Fruit fly (Drosophila melanogaster) whole organism, pupa: Measurements from ENCODE around the gene IscU.

Source experiments
- CG10348 ChIP-seq: fragments of 200-800 bp; sonication (Bioruptor generic); IDR thresholded peaks from 2 replicates; pipeline ENCODE4 v1.3.6; 2022; ENCODE audit warnings: missing biosample characterization, missing genetic modification characterization
- CG12605 ChIP-seq: fragments of 200-800 bp; sonication (Bioruptor generic); IDR thresholded peaks from 2 replicates; pipeline ENCODE4 v1.3.6; 2022; ENCODE audit warnings: missing biosample characterization, missing genetic modification characterization
- CG13204 ChIP-seq: fragments of 200-800 bp; sonication (Bioruptor generic); optimal IDR thresholded peaks from 2 replicates; lab custom pipeline; 2018; ENCODE audit warnings: missing biosample characterization, mild to moderate bottlenecking, missing genetic modification characterization, moderate library complexity
- CG14655 ChIP-seq: fragments of 200-800 bp; sonication (Bioruptor generic); optimal IDR thresholded peaks from 3 replicates; lab custom pipeline; 2017; ENCODE audit warnings: mild to moderate bottlenecking, missing biosample characterization, missing genetic modification reagents, missing genetic modification characterization
- CG15710 ChIP-seq: fragments of 200-800 bp; sonication (Bioruptor generic); optimal IDR thresholded peaks from 2 replicates; lab custom pipeline; 2018; ENCODE audit warnings: missing biosample characterization, mild to moderate bottlenecking, missing genetic modification characterization, moderate library complexity
- CG17806 ChIP-seq: fragments of 200-800 bp; sonication (Bioruptor generic); optimal IDR thresholded peaks from 2 replicates; lab custom pipeline; 2018; ENCODE audit warnings: missing biosample characterization, mild to moderate bottlenecking, missing genetic modification characterization, moderate library complexity
- CG32121 ChIP-seq: fragments of 200-800 bp; sonication (Bioruptor generic); IDR thresholded peaks from 2 replicates; pipeline ENCODE4 v1.3.6; 2022; ENCODE audit warnings: missing biosample characterization, missing genetic modification characterization
- CG34367 ChIP-seq: fragments of 200-800 bp; sonication (Bioruptor generic); optimal IDR thresholded peaks from 2 replicates; lab custom pipeline; 2018; ENCODE audit warnings: missing biosample characterization, mild to moderate bottlenecking, missing genetic modification characterization
- CG4496 ChIP-seq: fragments of 200-800 bp; sonication (Bioruptor generic); IDR thresholded peaks from 3 replicates; pipeline ENCODE4 v1.3.6; 2022; ENCODE audit warnings: missing biosample characterization, missing genetic modification characterization
- CG8159 ChIP-seq: fragments of 200-800 bp; sonication (Bioruptor generic); optimal IDR thresholded peaks from 3 replicates; lab custom pipeline; 2018; ENCODE audit warnings: missing biosample characterization, mild to moderate bottlenecking, missing genetic modification characterization, moderate library complexity
- CG8301 ChIP-seq: fragments of 200-800 bp; sonication (Bioruptor generic); optimal IDR thresholded peaks from 2 replicates; lab custom pipeline; 2018; ENCODE audit warnings: missing biosample characterization, mild to moderate bottlenecking, missing genetic modification characterization
- CG9948 ChIP-seq: fragments of 200-800 bp; sonication (Bioruptor generic); optimal IDR thresholded peaks from 2 replicates; lab custom pipeline; 2018; ENCODE audit warnings: missing biosample characterization, mild to moderate bottlenecking, missing genetic modification characterization, moderate library complexity
- D1 ChIP-seq: fragments of 200-800 bp; sonication (Bioruptor generic); optimal IDR thresholded peaks from 2 replicates; lab custom pipeline; 2018; ENCODE audit warnings: missing biosample characterization, mild to moderate bottlenecking, missing genetic modification characterization, moderate library complexity
- EcR ChIP-seq: fragments of 200-800 bp; sonication (Bioruptor generic); optimal IDR thresholded peaks from 3 replicates; lab custom pipeline; 2019; ENCODE audit warnings: missing biosample characterization, missing genetic modification characterization, mild to moderate bottlenecking, moderate library complexity, missing genetic modification reagents
- Ets98B ChIP-seq: fragments of 200-800 bp; sonication (Bioruptor generic); IDR thresholded peaks from 2 replicates; pipeline ENCODE4 v1.3.6; 2022; ENCODE audit warnings: missing biosample characterization, missing genetic modification characterization
- Pif1A ChIP-seq: fragments of 200-800 bp; sonication (Bioruptor generic); optimal IDR thresholded peaks from 3 replicates; lab custom pipeline; 2016; ENCODE audit warnings: missing biosample characterization, missing genetic modification characterization
- Pif1B ChIP-seq: fragments of 200-800 bp; sonication (Bioruptor generic); optimal IDR thresholded peaks from 3 replicates; lab custom pipeline; 2016; ENCODE audit warnings: missing biosample characterization, missing genetic modification characterization
- Snoo ChIP-seq: fragments of 200-800 bp; sonication (Bioruptor generic); optimal IDR thresholded peaks from 3 replicates; lab custom pipeline; 2017; ENCODE audit warnings: missing biosample characterization, mild to moderate bottlenecking, missing genetic modification characterization, inconsistent platforms
- fd96Ca ChIP-seq: fragments of 200-800 bp; sonication (Bioruptor generic); IDR thresholded peaks from 3 replicates; pipeline ENCODE4 v1.3.6; 2022; ENCODE audit warnings: missing biosample characterization, missing genetic modification characterization
- gl ChIP-seq: fragments of 200-800 bp; sonication (Bioruptor generic); optimal IDR thresholded peaks from 2 replicates; lab custom pipeline; 2018; ENCODE audit warnings: missing biosample characterization, mild to moderate bottlenecking, missing genetic modification characterization
- rn ChIP-seq: fragments of 200-800 bp; sonication (Bioruptor generic); IDR thresholded peaks from 2 replicates; pipeline ENCODE4 v1.3.6; 2022; ENCODE audit warnings: missing biosample characterization, missing genetic modification characterization

IscU gene

dm6 chr3R:8785451-8785850 lies 38.5 kb downstream of the IscU start:
- TF ChIP-seq EcR (peak; percentile 82), CG4496 (GFP tag; lab: Robert Waterston, UW) (0 out of 3 replicates have a peak, but pooled peaks have one; percentile 23), Snoo (tag; lab: Kevin White, UChicago) (no peak), CG12605 (GFP tag; lab: Robert Waterston, UW) (no peak), fd96Ca (GFP tag; lab: Robert Waterston, UW) (no peak), Pif1B (no peak)

DNA sequence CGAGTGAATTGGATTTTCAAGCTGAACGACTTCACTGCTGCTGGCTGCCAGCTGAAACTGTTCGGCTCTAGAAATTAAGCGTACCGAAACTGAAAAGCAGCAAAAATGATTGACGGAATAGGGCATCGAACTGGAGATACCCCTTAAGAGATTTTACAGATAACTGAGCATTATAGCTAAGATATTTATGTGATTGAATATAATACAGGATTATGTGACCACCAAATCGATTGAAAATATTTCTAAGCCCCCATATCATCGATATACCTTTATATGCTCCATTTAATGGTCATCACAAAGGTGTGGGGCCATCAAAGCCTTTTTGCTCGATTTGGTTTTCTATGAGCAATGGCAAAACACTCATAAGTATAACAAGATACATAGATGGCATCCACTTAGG lies 39.2 kb downstream of the IscU start:
- TF ChIP-seq fd96Ca (GFP tag; lab: Robert Waterston, UW) (peak; percentile 62; the same call in 2 of the 3 replicates), rn (GFP tag; lab: Robert Waterston, UW) (peak; percentile 47; the same call in 1 of the 2 replicates), CG12605 (GFP tag; lab: Robert Waterston, UW) (0 out of 2 replicates have a peak, but pooled peaks have one; percentile 24), CG4496 (GFP tag; lab: Robert Waterston, UW) (peak; percentile 85), Ets98B (peak; percentile 73), CG10348 (GFP tag; lab: Robert Waterston, UW) (peak; percentile 10; the same call in 1 of the 2 replicates), CG17806 (tag; lab: Kevin White, UChicago) (no peak), CG32121 (GFP tag; lab: Robert Waterston, UW) (peak; percentile 80), EcR (no peak)

DNA sequence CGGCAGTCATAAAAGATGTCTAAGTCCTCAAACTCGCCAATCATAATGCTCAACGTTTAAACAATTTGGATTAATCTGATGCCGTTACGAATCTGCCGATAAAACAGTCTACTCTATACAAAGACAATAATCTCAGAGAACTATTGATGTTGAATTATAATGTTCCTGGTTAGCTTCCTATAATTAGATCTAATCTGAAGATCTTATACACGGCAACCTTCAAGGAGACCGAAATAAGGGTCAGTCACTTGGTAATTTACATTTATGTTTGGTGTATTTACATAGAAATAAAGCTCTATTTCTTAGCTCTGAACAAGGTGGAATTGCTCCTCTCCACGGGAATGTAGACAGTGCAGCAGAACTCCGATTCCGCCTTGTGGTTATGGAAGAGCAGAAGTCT lies 43.3 kb downstream of the IscU start, which contains the start of gene CG33189:
TSS of gene CG33189 (minus strand) at position 101 of the 400 bp plus-strand sequence.
- TF ChIP-seq CG32121 (GFP tag; lab: Robert Waterston, UW) = no peak
- no peak for TF ChIP-seq CG12605 (GFP tag; lab: Robert Waterston, UW)
- TF ChIP-seq CG17806 (tag; lab: Kevin White, UChicago) = no peak
- TF ChIP-seq CG13204 (GFP tag; lab: Kevin White, UChicago) = no peak
- no peak for TF ChIP-seq CG34367 (tag; lab: Kevin White, UChicago)
- no peak for TF ChIP-seq CG9948
- no peak for TF ChIP-seq Pif1B
- TF ChIP-seq Snoo (tag; lab: Kevin White, UChicago) = no peak
- TF ChIP-seq rn (GFP tag; lab: Robert Waterston, UW) = no peak
- no peak for TF ChIP-seq CG8301 (tag; lab: Kevin White, UChicago)
- no peak for TF ChIP-seq D1 (tag; lab: Kevin White, UChicago)

DNA sequence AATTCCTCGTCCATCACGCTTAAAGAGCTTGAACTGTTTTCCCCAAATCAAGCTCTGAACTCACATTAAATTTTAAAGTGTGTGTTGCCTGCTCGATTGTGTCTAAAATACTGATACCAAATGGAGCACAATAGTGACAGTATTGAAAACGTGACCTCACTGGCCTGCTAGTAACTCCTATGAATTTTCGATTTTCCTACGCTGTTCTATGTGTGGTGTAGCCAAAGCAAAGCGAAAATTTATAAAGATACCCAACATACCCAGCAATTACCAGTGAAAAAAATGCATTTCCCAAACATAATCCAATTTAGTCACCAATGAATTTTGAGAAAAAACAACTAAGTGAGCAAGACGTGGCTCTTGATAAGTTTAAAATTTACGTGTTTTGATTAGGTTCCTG lies 44.2 kb downstream of the IscU start, which contains the start of gene CG33191:
TSS of gene CG33191 (minus strand) at position 101 of the 400 bp plus-strand sequence.
- no peak for TF ChIP-seq rn (GFP tag; lab: Robert Waterston, UW)
- TF ChIP-seq gl (tag; lab: Kevin White, UChicago) = no peak
- no peak for TF ChIP-seq CG14655 (GFP tag; lab: Kevin White, UChicago)
- TF ChIP-seq CG15710 = no peak
- TF ChIP-seq CG8301 (tag; lab: Kevin White, UChicago) = no peak
- TF ChIP-seq CG17806 (tag; lab: Kevin White, UChicago) = no peak
- no peak for TF ChIP-seq CG32121 (GFP tag; lab: Robert Waterston, UW)
- TF ChIP-seq Ets98B = no peak
- TF ChIP-seq fd96Ca (GFP tag; lab: Robert Waterston, UW) = no peak
- no peak for TF ChIP-seq CG10348 (GFP tag; lab: Robert Waterston, UW)
- TF ChIP-seq Pif1A (GFP tag; lab: Kevin White, UChicago) = no peak
- TF ChIP-seq CG9948 = no peak
- TF ChIP-seq CG34367 (tag; lab: Kevin White, UChicago) = no peak
- TF ChIP-seq CG4496 (GFP tag; lab: Robert Waterston, UW) = no peak
- no peak for TF ChIP-seq D1 (tag; lab: Kevin White, UChicago)
- TF ChIP-seq Pif1B = no peak
- no peak for TF ChIP-seq EcR
- TF ChIP-seq Snoo (tag; lab: Kevin White, UChicago) = no peak
- TF ChIP-seq CG13204 (GFP tag; lab: Kevin White, UChicago) = no peak
- no peak for TF ChIP-seq CG12605 (GFP tag; lab: Robert Waterston, UW)

- no peak for TF ChIP-seq CG8159
- no peak for TF ChIP-seq Pif1A (GFP tag; lab: Kevin White, UChicago)
- no peak for TF ChIP-seq CG10348 (GFP tag; lab: Robert Waterston, UW)
- TF ChIP-seq gl (tag; lab: Kevin White, UChicago) = no peak
- TF ChIP-seq CG8301 (tag; lab: Kevin White, UChicago) = no peak
Measured at dm6 chr3R:8773135-8773534, 50.8 kb downstream of the IscU start, which contains the start of gene CG34301. Gene CG34301 (plus strand): TSS chr3R:8773435.
